Worm (Caenorhabditis elegans): ENCODE results near the gene gmn-1.
"Not testable (repeated sequence)": the region's sequence is repeated elsewhere in the genome, so short reads cannot be mapped to it uniquely, and the experiment has no call there.

The gmn-1 gene

ce11 chrIII:12178121-12178520, 47.0 kb downstream of the gmn-1 start:
- peak; percentile 6 for TF ChIP-seq F13C5.2 (tag; optimal IDR thresholded peaks at IDR 0.05)
- no peak for TF ChIP-seq hmg-4 (GFP tag; optimal IDR thresholded peaks at IDR 0.05)

DNA sequence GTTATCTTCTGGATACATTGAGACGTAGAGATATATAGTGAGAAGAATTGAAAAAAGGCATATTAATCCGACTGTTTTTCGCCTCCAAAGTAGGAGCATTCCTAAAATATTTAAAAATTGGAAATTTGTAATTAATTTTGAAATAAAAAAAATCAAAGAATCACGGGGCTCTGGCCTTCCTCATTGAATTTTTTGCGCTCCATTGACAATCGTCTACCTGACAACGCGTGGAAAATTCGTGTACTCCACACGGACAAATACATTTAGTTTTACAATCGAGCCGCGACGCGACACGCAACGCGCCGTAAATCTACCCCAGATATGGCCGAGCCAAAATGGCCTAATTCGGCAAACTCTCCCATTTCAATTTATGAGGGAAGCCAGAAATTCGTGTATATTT, 48.0 kb downstream of the gmn-1 start, which contains the start of gene gly-11:
gly-11 (minus strand) TSS at position 101 of the 400 bp plus-strand sequence.
- not testable (repeated sequence) for TF ChIP-seq tbx-37 (GFP tag; conservative IDR thresholded peaks at IDR 0.05); scrt-1 (GFP tag; IDR thresholded peaks at IDR 0.05); aly-1 (tag; optimal IDR thresholded peaks at IDR 0.05)

Data from whole organism, early embryonic.